Fruit fly (Drosophila melanogaster) Kc167 (cell line): ENCODE results near the gene pn.

Source experiments
- Sin3A ChIP-seq: fragments of >200 bp; optimal IDR thresholded peaks from 2 replicates; lab custom pipeline; 2018; ENCODE audit warnings: missing external identifiers
- insv ChIP-seq: fragments of >200 bp; optimal IDR thresholded peaks from 3 replicates; lab custom pipeline; 2018; ENCODE audit warnings: missing external identifiers

DNA sequence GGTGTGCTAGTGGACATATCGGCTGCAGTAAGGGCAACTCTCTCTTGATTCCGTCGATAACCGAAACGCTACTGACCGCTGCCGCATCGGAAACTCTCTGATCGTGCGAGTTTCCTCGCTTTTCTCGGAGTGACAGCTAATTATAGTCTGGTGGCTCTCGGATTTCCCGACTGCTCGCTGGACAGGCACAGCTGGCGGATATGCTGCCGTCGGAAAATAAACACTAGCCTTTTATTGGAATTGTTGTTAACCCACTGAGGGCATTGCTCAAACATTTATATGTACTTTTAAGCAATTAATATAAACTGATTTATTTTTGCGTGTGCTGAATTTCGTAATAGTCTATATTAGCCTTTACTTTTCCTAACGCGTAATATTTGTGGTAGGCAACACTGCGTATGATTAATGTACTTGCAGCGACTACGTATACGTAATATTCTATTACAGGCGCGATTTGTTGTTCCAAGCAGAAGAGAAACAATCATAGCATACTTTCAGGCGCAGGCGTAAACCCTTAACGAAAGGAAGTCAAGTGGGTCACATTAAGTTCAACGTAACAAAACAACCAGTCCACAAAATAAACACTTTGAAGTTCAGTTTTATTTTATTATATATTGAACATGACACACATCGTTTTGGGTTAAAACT is 32.9 kb downstream of the pn start, which contains the start of gene SmydA-8:
- TF ChIP-seq Sin3A (lab: Kevin White, UChicago) (no peak), insv (no peak)
